Fruit fly (Drosophila melanogaster): ENCODE results near the gene slx1.

slx1 gene

DNA sequence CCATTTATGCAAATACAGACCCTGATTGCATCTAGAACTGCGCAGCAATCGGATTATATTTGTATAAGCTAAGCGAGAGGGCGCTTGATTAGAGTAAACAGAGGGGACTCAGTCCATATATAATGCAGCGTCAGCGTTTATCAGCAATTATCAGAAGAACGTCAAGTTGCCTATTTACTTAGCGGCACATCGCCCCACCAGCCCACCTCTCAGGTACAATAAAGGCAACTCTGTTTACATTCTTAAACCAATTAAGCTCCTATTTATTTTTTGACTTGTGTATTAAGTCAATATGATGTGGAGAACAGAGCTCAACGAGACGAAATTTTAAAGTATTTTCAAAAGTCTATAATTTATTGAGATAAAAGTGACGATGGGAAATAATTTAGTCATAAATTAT is 23.2 kb downstream of the slx1 start (continued):
- no peak for TF ChIP-seq hb (GFP tag; IDR thresholded peaks at IDR 0.05; ENCODE audit: partially characterized antibody)
- TF ChIP-seq CG1024 (GFP tag; IDR thresholded peaks at IDR 0.05), result peak; percentile 88
- TF ChIP-seq nerfin-1 (tag; optimal IDR thresholded peaks at IDR 0.05), result peak; percentile 90
- TF ChIP-seq CG17186 (GFP tag; optimal IDR thresholded peaks at IDR 0.05), result peak; percentile 70
- TF ChIP-seq CG4707 (GFP tag; optimal IDR thresholded peaks at IDR 0.05), result peak; percentile 34
- TF ChIP-seq CG10543 (GFP tag; optimal IDR thresholded peaks at IDR 0.05), result peak; percentile 71
- TF ChIP-seq CG11093 (GFP tag; IDR thresholded peaks at IDR 0.05), result peak; percentile 71; the same call in 1 of the 3 replicates
- TF ChIP-seq chinmo (GFP tag; IDR thresholded peaks at IDR 0.05; ENCODE audit: partially characterized antibody), result no peak
- TF ChIP-seq CG9215 (GFP tag; IDR thresholded peaks at IDR 0.05), result no peak
- TF ChIP-seq CG2712 (tag; optimal IDR thresholded peaks at IDR 0.05), result peak; percentile 85
- peak; percentile 72 for TF ChIP-seq corto (GFP tag; optimal IDR thresholded peaks at IDR 0.05)
- TF ChIP-seq CG2875 (GFP tag; optimal IDR thresholded peaks at IDR 0.05), result peak; percentile 91
- TF ChIP-seq cato (GFP tag; optimal IDR thresholded peaks at IDR 0.05; ENCODE audit: borderline replicate concordance), result peak; percentile 39
- TF ChIP-seq ci (GFP tag; IDR thresholded peaks at IDR 0.05), result peak; percentile 69; the same call in 1 of the 3 replicates
- no peak for TF ChIP-seq Dad (GFP tag; optimal IDR thresholded peaks at IDR 0.05)
- peak; percentile 52; the same call in 1 of the 2 replicates for TF ChIP-seq peb (GFP tag; IDR thresholded peaks at IDR 0.05)
- TF ChIP-seq CoRest (tag; optimal IDR thresholded peaks at IDR 0.05), result no peak
- TF ChIP-seq CG15696 (tag; optimal IDR thresholded peaks at IDR 0.05), result peak; percentile 82
- TF ChIP-seq CG12391 (tag; optimal IDR thresholded peaks at IDR 0.05), result no peak
- TF ChIP-seq CG30020 (tag; optimal IDR thresholded peaks at IDR 0.05), result peak; percentile 24
- TF ChIP-seq repo (GFP tag; optimal IDR thresholded peaks at IDR 0.05), result peak; percentile 69
- peak; percentile 93 for TF ChIP-seq Blimp-1 (GFP tag; optimal IDR thresholded peaks at IDR 0.05)
- peak; percentile 80 for TF ChIP-seq Jarid2 (GFP tag; optimal IDR thresholded peaks at IDR 0.05)
- TF ChIP-seq dmrt11E (tag; optimal IDR thresholded peaks at IDR 0.05), result no peak
- no peak for TF ChIP-seq CG13624 (GFP tag; optimal IDR thresholded peaks at IDR 0.05)
- TF ChIP-seq Bteb2 (GFP tag; optimal IDR thresholded peaks at IDR 0.05), result no peak
- TF ChIP-seq CG3407 (GFP tag; optimal IDR thresholded peaks at IDR 0.05), result peak; percentile 94
- TF ChIP-seq knrl (GFP tag; IDR thresholded peaks at IDR 0.05; ENCODE audit: partially characterized antibody), result no peak
- TF ChIP-seq CG18764 (GFP tag; optimal IDR thresholded peaks at IDR 0.05), result peak; percentile 92
- no peak for TF ChIP-seq Hmx (GFP tag; optimal IDR thresholded peaks at IDR 0.05)
- TF ChIP-seq Ets97D (GFP tag; optimal IDR thresholded peaks at IDR 0.05), result no peak
- TF ChIP-seq phol (tag; optimal IDR thresholded peaks at IDR 0.05), result peak; percentile 42
- TF ChIP-seq CG13775 (GFP tag; optimal IDR thresholded peaks at IDR 0.05), result no peak
- no peak for TF ChIP-seq CG3838 (GFP tag; optimal IDR thresholded peaks at IDR 0.05)
- TF ChIP-seq CG1529 (GFP tag; optimal IDR thresholded peaks at IDR 0.05), result peak; percentile 63
- peak; percentile 19 for TF ChIP-seq CG2120 (GFP tag; optimal IDR thresholded peaks at IDR 0.05)
- TF ChIP-seq ftz-f1 (GFP tag; optimal IDR thresholded peaks at IDR 0.05), result no peak
- TF ChIP-seq aop (GFP tag; IDR thresholded peaks at IDR 0.05), result no peak
- TF ChIP-seq Mrtf (GFP tag; IDR thresholded peaks at IDR 0.05), result no peak
- peak; percentile 90 for TF ChIP-seq kay (GFP tag; optimal IDR thresholded peaks at IDR 0.05)
- TF ChIP-seq run (tag; optimal IDR thresholded peaks at IDR 0.05), result peak; percentile 58
- TF ChIP-seq Sox102F (GFP tag; optimal IDR thresholded peaks at IDR 0.05), result peak; percentile 29
- no peak for TF ChIP-seq CG17912 (GFP tag; optimal IDR thresholded peaks at IDR 0.05)
- TF ChIP-seq Lpt (GFP tag; optimal IDR thresholded peaks at IDR 0.05), result no peak
- TF ChIP-seq org-1 (GFP tag; optimal IDR thresholded peaks at IDR 0.05), result peak; percentile 83
- TF ChIP-seq CG17385 (GFP tag; optimal IDR thresholded peaks at IDR 0.05), result no peak
- no peak for TF ChIP-seq Sin3A (optimal IDR thresholded peaks at IDR 0.05)
- peak; percentile 77 for TF ChIP-seq jumu (GFP tag; optimal IDR thresholded peaks at IDR 0.05)
- peak; percentile 81 for TF ChIP-seq slou (GFP tag; optimal IDR thresholded peaks at IDR 0.05)
- TF ChIP-seq cwo (GFP tag; optimal IDR thresholded peaks at IDR 0.05), result peak; percentile 67
- TF ChIP-seq gce (GFP tag; IDR thresholded peaks at IDR 0.05), result peak; percentile 86
